Fruit fly (Drosophila melanogaster): ENCODE data around the gene CG15370.

CG15370 gene

dm6 chrX:9195311-9195710 lies 29.9 kb upstream of the CG15370 start:
- TF ChIP-seq Crg-1 (GFP tag; optimal IDR thresholded peaks at IDR 0.05) (no peak), CG1620 (GFP tag; optimal IDR thresholded peaks at IDR 0.05) (no peak), CG12768 (GFP tag; optimal IDR thresholded peaks at IDR 0.05) (no peak), cic (GFP tag; optimal IDR thresholded peaks at IDR 0.05) (no peak), Clk (GFP tag; optimal IDR thresholded peaks at IDR 0.05) (no peak), CG33017 (tag; optimal IDR thresholded peaks at IDR 0.05) (no peak), cnc (optimal IDR thresholded peaks at IDR 0.05) (no peak), toe (GFP tag; optimal IDR thresholded peaks at IDR 0.05) (no peak), tj (GFP tag; optimal IDR thresholded peaks at IDR 0.05) (no peak), pad (GFP tag; optimal IDR thresholded peaks at IDR 0.05) (no peak), CG7101 (tag; optimal IDR thresholded peaks at IDR 0.05) (no peak), bab1 (GFP tag; optimal IDR thresholded peaks at IDR 0.05) (no peak), kay (GFP tag; ENCODE audit: borderline replicate concordance) (no peak), CG5204 (GFP tag; optimal IDR thresholded peaks at IDR 0.05) (no peak), CG7045 (GFP tag; optimal IDR thresholded peaks at IDR 0.05) (no peak), CG11617 (GFP tag; optimal IDR thresholded peaks at IDR 0.05) (no peak), Hr96 (GFP tag; optimal IDR thresholded peaks at IDR 0.05) (no peak), CG14711 (tag; optimal IDR thresholded peaks at IDR 0.05) (no peak)

- TF ChIP-seq CG5204 (GFP tag; optimal IDR thresholded peaks at IDR 0.05): peak; percentile 17
- TF ChIP-seq Mnt (GFP tag; optimal IDR thresholded peaks at IDR 0.05): peak; percentile 69
- peak; percentile 87 for TF ChIP-seq CG14711 (tag; optimal IDR thresholded peaks at IDR 0.05)
- peak; percentile 96 for TF ChIP-seq bab1 (GFP tag; optimal IDR thresholded peaks at IDR 0.05)
- no peak for TF ChIP-seq cnc (optimal IDR thresholded peaks at IDR 0.05)
- peak; percentile 71 for TF ChIP-seq tj (GFP tag; optimal IDR thresholded peaks at IDR 0.05)
- no peak for TF ChIP-seq Clk (GFP tag; optimal IDR thresholded peaks at IDR 0.05)
- peak; percentile 84 for TF ChIP-seq CG11617 (GFP tag; optimal IDR thresholded peaks at IDR 0.05)
- no peak for TF ChIP-seq Hr96 (GFP tag; optimal IDR thresholded peaks at IDR 0.05)
- TF ChIP-seq Crg-1 (GFP tag; optimal IDR thresholded peaks at IDR 0.05): peak; percentile 67
- TF ChIP-seq CG33017 (tag; optimal IDR thresholded peaks at IDR 0.05): peak; percentile 56
- TF ChIP-seq CG7045 (GFP tag; optimal IDR thresholded peaks at IDR 0.05): peak; percentile 10
- TF ChIP-seq CG12768 (GFP tag; optimal IDR thresholded peaks at IDR 0.05): peak; percentile 16
- peak; percentile 60 for TF ChIP-seq ovo (GFP tag; optimal IDR thresholded peaks at IDR 0.05)
- TF ChIP-seq toe (GFP tag; optimal IDR thresholded peaks at IDR 0.05): peak; percentile 32
- no peak for TF ChIP-seq kay (GFP tag; ENCODE audit: borderline replicate concordance)
- TF ChIP-seq CG7101 (tag; optimal IDR thresholded peaks at IDR 0.05): peak; percentile 85
- TF ChIP-seq CG1620 (GFP tag; optimal IDR thresholded peaks at IDR 0.05): peak; percentile 87
- peak; percentile 1 for TF ChIP-seq cic (GFP tag; optimal IDR thresholded peaks at IDR 0.05)
- TF ChIP-seq pad (GFP tag; optimal IDR thresholded peaks at IDR 0.05): peak; percentile 58
These were observed 28.9 kb upstream of the CG15370 start, which contains the start of gene CG12118 for dm6 chrX:9196362-9196761. TSS of gene CG12118 (minus strand) at chrX:9196414.

- TF ChIP-seq Mnt (GFP tag; optimal IDR thresholded peaks at IDR 0.05): peak; percentile 58
- TF ChIP-seq pad (GFP tag; optimal IDR thresholded peaks at IDR 0.05): no peak
These were observed 25.0 kb upstream of the CG15370 start for dm6 chrX:9200234-9200633.

dm6 chrX:9201080-9201479 lies 24.2 kb upstream of the CG15370 start:
- TF ChIP-seq Mnt (GFP tag; optimal IDR thresholded peaks at IDR 0.05): peak; percentile 84
- TF ChIP-seq CG5204 (GFP tag; optimal IDR thresholded peaks at IDR 0.05): no peak

- TF ChIP-seq toe (GFP tag; optimal IDR thresholded peaks at IDR 0.05) (peak; percentile 22), CG5204 (GFP tag; optimal IDR thresholded peaks at IDR 0.05) (peak; percentile 35), ovo (GFP tag; optimal IDR thresholded peaks at IDR 0.05) (peak; percentile 45), CG11617 (GFP tag; optimal IDR thresholded peaks at IDR 0.05) (peak; percentile 91), Crg-1 (GFP tag; optimal IDR thresholded peaks at IDR 0.05) (peak; percentile 61), kay (GFP tag; ENCODE audit: borderline replicate concordance) (no peak), CG7045 (GFP tag; optimal IDR thresholded peaks at IDR 0.05) (peak; percentile 84), pad (GFP tag; optimal IDR thresholded peaks at IDR 0.05) (peak; percentile 80), Clk (GFP tag; optimal IDR thresholded peaks at IDR 0.05) (peak; percentile 43), CG14711 (tag; optimal IDR thresholded peaks at IDR 0.05) (peak; percentile 88), cnc (optimal IDR thresholded peaks at IDR 0.05) (no peak), bab1 (GFP tag; optimal IDR thresholded peaks at IDR 0.05) (peak; percentile 62), Mnt (GFP tag; optimal IDR thresholded peaks at IDR 0.05) (peak; percentile 64), CG33017 (tag; optimal IDR thresholded peaks at IDR 0.05) (peak; percentile 83), cic (GFP tag; optimal IDR thresholded peaks at IDR 0.05) (peak; percentile 71), CG1620 (GFP tag; optimal IDR thresholded peaks at IDR 0.05) (peak; percentile 65), CG12768 (GFP tag; optimal IDR thresholded peaks at IDR 0.05) (peak; percentile 76), Hr96 (GFP tag; optimal IDR thresholded peaks at IDR 0.05) (peak; percentile 39), CG7101 (tag; optimal IDR thresholded peaks at IDR 0.05) (peak; percentile 95), tj (GFP tag; optimal IDR thresholded peaks at IDR 0.05) (peak; percentile 80)
These were observed 23.2 kb upstream of the CG15370 start for dm6 chrX:9201866-9202681.

dm6 chrX:9210787-9211186 lies 14.4 kb upstream of the CG15370 start, which contains the start of gene SmydA-9:
TSS of gene SmydA-9 (minus strand) at chrX:9210887.
- no peak for TF ChIP-seq CG7045 (GFP tag; optimal IDR thresholded peaks at IDR 0.05)

Measured in whole organism, adult.